Worm (Caenorhabditis elegans) whole organism, L1 larva: ENCODE measurements around the gene kin-24.

Source experiments
- aha-1 ChIP-seq: fragments of 150-350 bp; optimal IDR thresholded peaks from 2 replicates; lab custom pipeline; 2014; ENCODE audit warnings: missing biosample characterization, missing genetic modification characterization
- aly-2 ChIP-seq: fragments of 150-350 bp; optimal IDR thresholded peaks from 2 replicates; lab custom pipeline; 2014; ENCODE audit warnings: missing biosample characterization, missing genetic modification characterization
- ama-1 ChIP-seq: fragments of 150-350 bp; optimal IDR thresholded peaks from 2 replicates; lab custom pipeline; 2014
- ceh-8 ChIP-seq: fragments of 200-800 bp; sonication (Bioruptor generic); optimal IDR thresholded peaks from 2 replicates; lab custom pipeline; 2018; ENCODE audit warnings: mild to moderate bottlenecking, missing genetic modification characterization, moderate library complexity, missing compliant biosample characterization
- ceh-82 ChIP-seq, 3 experiments: fragments of 150-350 bp in 1 of 3; sonication (generic microtip) in 2 of 3; optimal IDR thresholded peaks; 2 replicates each; lab custom pipeline; 2014 to 2017; ENCODE audit warnings: missing biosample characterization in 3 of 3, missing genetic modification characterization in 3 of 3
- ceh-88 ChIP-seq: fragments of 200-800 bp; sonication (Bioruptor generic); IDR thresholded peaks from 2 replicates; pipeline ENCODE4 v1.3.6; 2022; ENCODE audit warnings: missing genetic modification characterization, missing compliant biosample characterization
- ceh-90 ChIP-seq: sonication (generic microtip); optimal IDR thresholded peaks from 2 replicates; lab custom pipeline; 2016; ENCODE audit warnings: missing genetic modification characterization, missing compliant biosample characterization
- efl-1 ChIP-seq, 4 experiments: fragments of 150-350 bp; optimal IDR thresholded peaks in 3 of 4; peaks in 1 of 4; 1 replicate in 1 of 4; 2 replicates in 3 of 4; lab custom pipeline; 2014; ENCODE audit warnings: missing biosample characterization in 2 of 4, missing genetic modification characterization in 2 of 4, missing genetic modification reagents in 2 of 4
- efl-3 ChIP-seq: fragments of 200-800 bp; sonication (Bioruptor generic); optimal IDR thresholded peaks from 2 replicates; lab custom pipeline; 2018; ENCODE audit warnings: mild to moderate bottlenecking, missing genetic modification characterization, missing compliant biosample characterization
- egl-13 ChIP-seq: sonication (generic microtip); optimal IDR thresholded peaks from 2 replicates; lab custom pipeline; 2016; ENCODE audit warnings: missing genotype, missing genetic modification reagents, missing genetic modification characterization, missing compliant biosample characterization
- elt-2 ChIP-seq: sonication (generic microtip); optimal IDR thresholded peaks from 2 replicates; lab custom pipeline; 2016; ENCODE audit warnings: missing genetic modification characterization, mild to moderate bottlenecking, inconsistent platforms, missing compliant biosample characterization, missing genetic modification reagents
- elt-3 ChIP-seq, 6 experiments: fragments of 150-350 bp in 1 of 6; sonication (generic microtip); optimal IDR thresholded peaks; 2 replicates each; lab custom pipeline; 2017 to 2018; ENCODE audit warnings: missing biosample characterization in 6 of 6, missing genetic modification characterization in 6 of 6, inconsistent platforms in 1 of 6
- fkh-10 ChIP-seq: sonication (generic microtip); optimal IDR thresholded peaks from 2 replicates; lab custom pipeline; 2017; ENCODE audit warnings: missing biosample characterization, missing genetic modification reagents, missing genetic modification characterization
- fkh-4 ChIP-seq: sonication (generic microtip); optimal IDR thresholded peaks from 2 replicates; lab custom pipeline; 2016; ENCODE audit warnings: missing compliant biosample characterization, missing genetic modification characterization, borderline replicate concordance
- fkh-8 ChIP-seq: sonication (generic microtip); optimal IDR thresholded peaks from 2 replicates; lab custom pipeline; 2016; ENCODE audit warnings: mild to moderate bottlenecking, missing genetic modification characterization, missing compliant biosample characterization
- fos-1 ChIP-seq: fragments of 150-350 bp; optimal IDR thresholded peaks from 2 replicates; lab custom pipeline; 2014; ENCODE audit warnings: missing biosample characterization, missing genetic modification characterization
- hlh-17 ChIP-seq: fragments of 200-800 bp; sonication (Bioruptor generic); optimal IDR thresholded peaks from 2 replicates; lab custom pipeline; 2018; ENCODE audit warnings: missing genetic modification characterization, mild to moderate bottlenecking, missing compliant biosample characterization, moderate library complexity, borderline replicate concordance
- hlh-4 ChIP-seq: sonication (generic microtip); optimal IDR thresholded peaks from 2 replicates; lab custom pipeline; 2016; ENCODE audit warnings: mild to moderate bottlenecking, missing genetic modification characterization, missing compliant biosample characterization
- hpl-2 ChIP-seq: fragments of 150-350 bp; optimal IDR thresholded peaks from 2 replicates; lab custom pipeline; 2014; ENCODE audit warnings: missing biosample characterization, missing genetic modification reagents, missing genetic modification characterization
- irx-1 ChIP-seq: sonication (generic microtip); optimal IDR thresholded peaks from 2 replicates; lab custom pipeline; 2016; ENCODE audit warnings: missing genetic modification characterization, missing compliant biosample characterization
- isw-1 ChIP-seq: fragments of 200-800 bp; sonication (Bioruptor generic); IDR thresholded peaks from 2 replicates; pipeline ENCODE4 v1.3.6; 2022; ENCODE audit warnings: missing genetic modification characterization, missing compliant biosample characterization
- jun-1 ChIP-seq: fragments of 150-350 bp; optimal IDR thresholded peaks from 2 replicates; lab custom pipeline; 2014; ENCODE audit warnings: missing biosample characterization, missing genetic modification reagents, missing genetic modification characterization
- lin-14 ChIP-seq: fragments of 200-800 bp; sonication (Bioruptor generic); optimal IDR thresholded peaks from 2 replicates; lab custom pipeline; 2018; ENCODE audit warnings: mild to moderate bottlenecking, missing genetic modification characterization, moderate library complexity, missing compliant biosample characterization
- lin-15B ChIP-seq: fragments of 150-350 bp; sonication (generic microtip); optimal IDR thresholded peaks from 3 replicates; lab custom pipeline; 2014; ENCODE audit warnings: missing biosample characterization, missing genetic modification characterization
- lin-35 ChIP-seq, 2 experiments: fragments of 150-350 bp; optimal IDR thresholded peaks; 2 replicates each; lab custom pipeline; 2014; ENCODE audit warnings: missing biosample characterization in 2 of 2, missing genetic modification characterization in 2 of 2, missing genetic modification reagents in 2 of 2
- lin-39 ChIP-seq: fragments of 150-350 bp; optimal IDR thresholded peaks from 2 replicates; lab custom pipeline; 2014; ENCODE audit warnings: missing biosample characterization, missing genetic modification reagents, missing genetic modification characterization
- lir-3 ChIP-seq: sonication (generic microtip); optimal IDR thresholded peaks from 2 replicates; lab custom pipeline; 2016; ENCODE audit warnings: mild to moderate bottlenecking, missing genetic modification characterization, moderate library complexity, missing compliant biosample characterization; ENCODE audit not compliant: poor library complexity
- mdl-1 ChIP-seq, 2 experiments: fragments of 150-350 bp; optimal IDR thresholded peaks; 2 replicates each; lab custom pipeline; 2014 to 2017; ENCODE audit warnings: missing biosample characterization in 2 of 2, missing genetic modification characterization in 2 of 2, inconsistent platforms in 1 of 2
- mef-2 ChIP-seq: fragments of 150-350 bp; optimal IDR thresholded peaks from 2 replicates; lab custom pipeline; 2014; ENCODE audit warnings: missing biosample characterization, missing genetic modification characterization
- mep-1 ChIP-seq: fragments of 150-350 bp; optimal IDR thresholded peaks from 2 replicates; lab custom pipeline; 2014; ENCODE audit warnings: missing biosample characterization, missing genetic modification characterization
- nhr-12 ChIP-seq: sonication (generic microtip); optimal IDR thresholded peaks from 2 replicates; lab custom pipeline; 2017; ENCODE audit warnings: missing biosample characterization, missing genetic modification characterization
- nhr-20 ChIP-seq: sonication (generic microtip); optimal IDR thresholded peaks from 2 replicates; lab custom pipeline; 2016; ENCODE audit warnings: mild to moderate bottlenecking, missing genetic modification characterization, missing compliant biosample characterization
- nhr-28 ChIP-seq: fragments of 150-350 bp; optimal IDR thresholded peaks from 2 replicates; lab custom pipeline; 2014; ENCODE audit warnings: missing biosample characterization, missing genetic modification characterization
- nhr-71 ChIP-seq: sonication (generic microtip); optimal IDR thresholded peaks from 2 replicates; lab custom pipeline; 2016; ENCODE audit warnings: mild to moderate bottlenecking, missing genetic modification characterization, moderate library complexity, missing compliant biosample characterization
- nhr-76 ChIP-seq: sonication (generic microtip); optimal IDR thresholded peaks from 2 replicates; lab custom pipeline; 2017; ENCODE audit warnings: missing biosample characterization, missing genetic modification characterization
- nhr-77 ChIP-seq: fragments of 150-350 bp; optimal IDR thresholded peaks from 2 replicates; lab custom pipeline; 2014; ENCODE audit warnings: missing biosample characterization, missing genetic modification characterization
- nhr-90 ChIP-seq: sonication (generic microtip); optimal IDR thresholded peaks from 2 replicates; lab custom pipeline; 2016; ENCODE audit warnings: mild to moderate bottlenecking, missing genetic modification characterization, missing compliant biosample characterization; ENCODE audit not compliant: poor library complexity
- pag-3 ChIP-seq: sonication (generic microtip); optimal IDR thresholded peaks from 2 replicates; lab custom pipeline; 2017; ENCODE audit warnings: missing genetic modification characterization, mild to moderate bottlenecking, missing compliant biosample characterization, antibody characterized with exemption, borderline replicate concordance; ENCODE audit not compliant: insufficient read depth
- pqm-1 ChIP-seq: sonication (generic microtip); optimal IDR thresholded peaks from 3 replicates; lab custom pipeline; 2017; ENCODE audit warnings: missing biosample characterization, missing genetic modification characterization
- snpc-4 ChIP-seq: fragments of 150-350 bp; optimal IDR thresholded peaks from 2 replicates; lab custom pipeline; 2014; ENCODE audit warnings: missing biosample characterization, missing genetic modification characterization
- sptf-1 ChIP-seq: fragments of 150-350 bp; optimal IDR thresholded peaks from 2 replicates; lab custom pipeline; 2014; ENCODE audit warnings: missing biosample characterization, missing genetic modification characterization
- swsn-7 ChIP-seq: sonication (generic microtip); optimal IDR thresholded peaks from 2 replicates; lab custom pipeline; 2016; ENCODE audit warnings: missing genetic modification characterization, missing compliant biosample characterization
- tlp-1 ChIP-seq: fragments of 150-350 bp; optimal IDR thresholded peaks from 2 replicates; lab custom pipeline; 2014; ENCODE audit warnings: missing biosample characterization, missing genetic modification characterization
- unc-30 ChIP-seq: sonication (generic microtip); optimal IDR thresholded peaks from 2 replicates; lab custom pipeline; 2017; ENCODE audit warnings: missing biosample characterization, missing genetic modification characterization
- unc-62 ChIP-seq: fragments of 150-350 bp; optimal IDR thresholded peaks from 2 replicates; lab custom pipeline; 2014; ENCODE audit warnings: missing biosample characterization, missing genetic modification reagents, missing genetic modification characterization
- unc-98 ChIP-seq: fragments of 200-800 bp; sonication (Bioruptor generic); IDR thresholded peaks from 2 replicates; pipeline ENCODE4 v1.3.6; 2022; ENCODE audit warnings: missing genetic modification characterization, missing compliant biosample characterization
- vab-15 ChIP-seq: sonication (generic microtip); optimal IDR thresholded peaks from 2 replicates; lab custom pipeline; 2017; ENCODE audit warnings: missing genotype, mild to moderate bottlenecking, missing genetic modification characterization, missing compliant biosample characterization
- zag-1 ChIP-seq: fragments of 150-350 bp; optimal IDR thresholded peaks from 2 replicates; lab custom pipeline; 2014; ENCODE audit warnings: missing biosample characterization, missing genetic modification characterization
- zip-4 ChIP-seq: fragments of 200-800 bp; sonication (Bioruptor generic); optimal IDR thresholded peaks from 2 replicates; lab custom pipeline; 2018; ENCODE audit warnings: mild to moderate bottlenecking, missing genetic modification characterization, moderate library complexity, missing compliant biosample characterization
- ztf-4 ChIP-seq: fragments of 150-350 bp; optimal IDR thresholded peaks from 2 replicates; lab custom pipeline; 2014; ENCODE audit warnings: missing biosample characterization, missing genetic modification characterization

Gene kin-24

ce11 chrIV:9858970-9859369 is 18.1 kb upstream of the kin-24 start:
- TF ChIP-seq tlp-1 (tag; lab: Kevin White, UChicago) (no peak), hpl-2 (GFP tag; lab: Kevin White, UChicago) (no peak), unc-62 (GFP tag; lab: Kevin White, UChicago) (no peak), nhr-12 (tag; lab: Kevin White, UChicago) (no peak), unc-30 (tag; lab: Kevin White, UChicago) (no peak), nhr-28 (no peak), aha-1 (tag; lab: Kevin White, UChicago) (no peak), efl-1 (optimal IDR thresholded peaks at IDR 0.05; lab: Kevin White, UChicago) (no peak), efl-1 (GFP tag; optimal IDR thresholded peaks at IDR 0.05 in 1 of 2; lab: Kevin White, UChicago) (no peak), mef-2 (tag; lab: Kevin White, UChicago) (no peak), lin-39 (tag; lab: Kevin White, UChicago) (no peak), nhr-71 (tag; lab: Kevin White, UChicago) (no peak), ceh-90 (no peak), fkh-4 (tag; lab: Kevin White, UChicago) (no peak), mdl-1 (tag; optimal IDR thresholded peaks at IDR 0.05; lab: Kevin White, UChicago) (no peak)

- no peak for TF ChIP-seq unc-98 (GFP tag; lab: Robert Waterston, UW)
- no peak for TF ChIP-seq irx-1 (tag; lab: Kevin White, UChicago)
- TF ChIP-seq lin-15B (tag; lab: Kevin White, UChicago) = peak; percentile 37
- peak; percentile 37 for TF ChIP-seq nhr-20
- TF ChIP-seq efl-3 = no peak
- TF ChIP-seq jun-1 = no peak
- no peak for TF ChIP-seq nhr-71 (tag; lab: Kevin White, UChicago)
- TF ChIP-seq hlh-4 = no peak
- TF ChIP-seq tlp-1 (tag; lab: Kevin White, UChicago) = no peak
- no peak for TF ChIP-seq vab-15
- no peak for TF ChIP-seq fkh-8 (tag; lab: Kevin White, UChicago)
- TF ChIP-seq elt-2 (tag; lab: Kevin White, UChicago) = no peak
- TF ChIP-seq ztf-4 (tag; lab: Kevin White, UChicago) = no peak
- no peak for TF ChIP-seq nhr-77 (tag; lab: Kevin White, UChicago)
- peak; percentile 17 for TF ChIP-seq nhr-90 (tag; lab: Kevin White, UChicago)
- TF ChIP-seq nhr-76 = no peak
- no peak for TF ChIP-seq mep-1 (tag; lab: Kevin White, UChicago)
- no peak for TF ChIP-seq aly-2 (tag; lab: Kevin White, UChicago)
- TF ChIP-seq pag-3 (tag; lab: Kevin White, UChicago) = no peak
- TF ChIP-seq unc-62 (GFP tag; lab: Kevin White, UChicago) = no peak
- TF ChIP-seq zip-4 (GFP tag; lab: Kevin White, UChicago) = no peak
- TF ChIP-seq lin-35 (GFP tag; optimal IDR thresholded peaks at IDR 0.05; lab: Kevin White, UChicago) = peak; percentile 34 to 81
- no peak for TF ChIP-seq fkh-4 (tag; lab: Kevin White, UChicago)
- no peak for TF ChIP-seq fkh-10 (GFP tag; lab: Kevin White, UChicago)
- TF ChIP-seq egl-13 (tag; lab: Kevin White, UChicago) = no peak
- no peak for TF ChIP-seq swsn-7 (tag; lab: Kevin White, UChicago)
- TF ChIP-seq ceh-8 = no peak
- TF ChIP-seq ceh-82 (tag; optimal IDR thresholded peaks at IDR 0.05; lab: Kevin White, UChicago) = peak in 1 of 3 experiments; percentile 20
- TF ChIP-seq lin-14 = no peak
- TF ChIP-seq sptf-1 = no peak
- TF ChIP-seq lir-3 = peak; percentile 46
- TF ChIP-seq zag-1 (tag; lab: Kevin White, UChicago) = no peak
- no peak for TF ChIP-seq fos-1 (tag; lab: Kevin White, UChicago)
- TF ChIP-seq isw-1 (GFP tag; lab: Robert Waterston, UW) = peak; percentile 10; the same call in 1 of the 2 replicates
- TF ChIP-seq elt-3 (tag; optimal IDR thresholded peaks at IDR 0.05; lab: Kevin White, UChicago) = peak in 1 of 6 experiments; percentile 24
- TF ChIP-seq snpc-4 (tag; lab: Kevin White, UChicago) = no peak
- TF ChIP-seq hlh-17 (GFP tag; lab: Kevin White, UChicago) = no peak
- no peak for TF ChIP-seq ama-1 (lab: Kevin White, UChicago)
- no peak for TF ChIP-seq ceh-88
- TF ChIP-seq pqm-1 (tag; lab: Kevin White, UChicago) = no peak
Observed at ce11 chrIV:9857952-9858488, 17.1 kb upstream of the kin-24 start, which contains the start of gene npp-1. npp-1 (plus strand) TSS chrIV:9858488.
